Worm (Caenorhabditis elegans) whole organism, L4 larva: ENCODE data around the gene ZC412.3.

Experiments used
- F10B5.3 ChIP-seq: sonication (generic microtip); optimal IDR thresholded peaks from 2 replicates; lab custom pipeline; 2016; ENCODE audit warnings: mild to moderate bottlenecking, missing genetic modification characterization, missing compliant biosample characterization
- F37D6.2 ChIP-seq: sonication (generic microtip); optimal IDR thresholded peaks from 2 replicates; lab custom pipeline; 2016; ENCODE audit warnings: mild to moderate bottlenecking, missing genetic modification characterization, missing compliant biosample characterization
- F44E2.7 ChIP-seq: fragments of 200-800 bp; sonication (Bioruptor generic); IDR thresholded peaks from 2 replicates; pipeline ENCODE4 v2.1.2; 2022; ENCODE audit warnings: missing genetic modification characterization, missing compliant biosample characterization
- R02D3.7 ChIP-seq: fragments of 150-350 bp; sonication (generic microtip); optimal IDR thresholded peaks from 3 replicates; lab custom pipeline; 2014; ENCODE audit warnings: missing biosample characterization, missing genetic modification characterization
- Y48G9A.11 ChIP-seq: fragments of 200-800 bp; sonication (Bioruptor generic); IDR thresholded peaks from 2 replicates; pipeline ENCODE4 v1.3.6; 2022; ENCODE audit warnings: missing genetic modification reagents, missing genetic modification characterization, missing compliant biosample characterization
- Y75B8A.6 ChIP-seq: fragments of 200-800 bp; sonication (Bioruptor generic); IDR thresholded peaks from 2 replicates; pipeline ENCODE4 v1.3.6; 2022; ENCODE audit warnings: missing genetic modification reagents, missing genetic modification characterization, missing compliant biosample characterization
- ZK337.2 ChIP-seq: fragments of 200-800 bp; sonication (Bioruptor generic); IDR thresholded peaks from 2 replicates; pipeline ENCODE4 v1.3.6; 2022; ENCODE audit warnings: missing genetic modification reagents, missing genetic modification characterization, missing compliant biosample characterization
- ZK546.5 ChIP-seq, 2 experiments: sonication (generic microtip); optimal IDR thresholded peaks; 2 replicates each; lab custom pipeline; 2017; ENCODE audit warnings: missing biosample characterization in 2 of 2, missing genetic modification characterization in 2 of 2
- aly-2 ChIP-seq: sonication (generic microtip); optimal IDR thresholded peaks from 2 replicates; lab custom pipeline; 2018; ENCODE audit warnings: missing biosample characterization, missing genetic modification characterization
- ama-1 ChIP-seq: fragments of 150-350 bp; optimal IDR thresholded peaks from 2 replicates; lab custom pipeline; 2014; ENCODE audit warnings: inconsistent platforms, mixed read lengths
- ceh-28 ChIP-seq: fragments of 150-350 bp; optimal IDR thresholded peaks from 2 replicates; lab custom pipeline; 2014; ENCODE audit warnings: missing biosample characterization, missing genetic modification reagents, missing genetic modification characterization
- ceh-62 ChIP-seq: sonication (generic microtip); optimal IDR thresholded peaks from 2 replicates; lab custom pipeline; 2017; ENCODE audit warnings: missing biosample characterization, missing genetic modification characterization
- ceh-82 ChIP-seq: sonication (generic microtip); optimal IDR thresholded peaks from 2 replicates; lab custom pipeline; 2017; ENCODE audit warnings: missing biosample characterization, missing genetic modification characterization
- ces-1 ChIP-seq: fragments of 150-350 bp; sonication (generic microtip); optimal IDR thresholded peaks from 4 replicates; lab custom pipeline; 2014; ENCODE audit warnings: missing biosample characterization, missing genetic modification reagents, missing genetic modification characterization
- cey-2 ChIP-seq: sonication (generic microtip); optimal IDR thresholded peaks from 3 replicates; lab custom pipeline; 2017; ENCODE audit warnings: missing genetic modification characterization, mild to moderate bottlenecking, missing compliant biosample characterization, antibody characterized with exemption, borderline replicate concordance; ENCODE audit not compliant: insufficient read depth
- dmd-6 ChIP-seq: fragments of 200-800 bp; sonication (Bioruptor generic); IDR thresholded peaks from 2 replicates; pipeline ENCODE4 v1.3.6; 2022; ENCODE audit warnings: missing genetic modification reagents, missing genetic modification characterization, missing compliant biosample characterization
- dmd-8 ChIP-seq: fragments of 200-800 bp; sonication (Bioruptor generic); IDR thresholded peaks from 2 replicates; pipeline ENCODE4 v1.3.6; 2022; ENCODE audit warnings: missing genetic modification characterization, missing compliant biosample characterization
- duxl-1 ChIP-seq: sonication (generic microtip); optimal IDR thresholded peaks from 2 replicates; lab custom pipeline; 2016; ENCODE audit warnings: mild to moderate bottlenecking, missing genetic modification characterization, moderate library complexity, missing compliant biosample characterization; ENCODE audit not compliant: poor library complexity
- fos-1 ChIP-seq: fragments of 150-350 bp; optimal IDR thresholded peaks from 2 replicates; lab custom pipeline; 2014; ENCODE audit warnings: missing biosample characterization, missing genetic modification characterization
- hlh-11 ChIP-seq: fragments of 200-800 bp; sonication (Bioruptor generic); optimal IDR thresholded peaks from 2 replicates; lab custom pipeline; 2018; ENCODE audit warnings: mild to moderate bottlenecking, missing genetic modification characterization, missing compliant biosample characterization
- lin-13 ChIP-seq: fragments of 150-350 bp; optimal IDR thresholded peaks from 2 replicates; lab custom pipeline; 2014; ENCODE audit warnings: missing biosample characterization, missing genetic modification reagents, missing genetic modification characterization
- lin-15B ChIP-seq: fragments of 150-350 bp; sonication (generic microtip); optimal IDR thresholded peaks from 3 replicates; lab custom pipeline; 2014; ENCODE audit warnings: missing biosample characterization, missing genetic modification characterization
- lin-29 ChIP-seq: fragments of 200-800 bp; sonication (Bioruptor generic); IDR thresholded peaks from 2 replicates; pipeline ENCODE4 v1.3.6; 2022; ENCODE audit warnings: missing genetic modification reagents, missing genetic modification characterization, missing compliant biosample characterization
- lin-38 ChIP-seq: fragments of 200-800 bp; sonication (Bioruptor generic); IDR thresholded peaks from 2 replicates; pipeline ENCODE4 v1.3.6; 2022; ENCODE audit warnings: missing genetic modification reagents, missing genetic modification characterization, missing compliant biosample characterization
- lin-39 ChIP-seq: fragments of 150-350 bp; optimal IDR thresholded peaks from 2 replicates; lab custom pipeline; 2014; ENCODE audit warnings: missing biosample characterization, missing genetic modification reagents, missing genetic modification characterization
- lir-3 ChIP-seq: sonication (generic microtip); optimal IDR thresholded peaks from 2 replicates; lab custom pipeline; 2016; ENCODE audit warnings: mild to moderate bottlenecking, missing genetic modification characterization, missing compliant biosample characterization
- madf-5 ChIP-seq, 2 experiments: fragments of 200-800 bp; sonication (Bioruptor generic); IDR thresholded peaks; 2 replicates each; pipeline ENCODE4 v1.3.6; 2022; ENCODE audit warnings: missing compliant biosample characterization in 2 of 2, missing genetic modification characterization in 2 of 2
- mdt-29 ChIP-seq: fragments of 200-800 bp; sonication (Bioruptor generic); IDR thresholded peaks from 2 replicates; pipeline ENCODE4 v1.3.6; 2022; ENCODE audit warnings: missing genetic modification reagents, missing genetic modification characterization, missing compliant biosample characterization
- mep-1 ChIP-seq: fragments of 150-350 bp; sonication (generic microtip); optimal IDR thresholded peaks from 3 replicates; lab custom pipeline; 2014; ENCODE audit warnings: missing biosample characterization, missing genetic modification characterization
- mxl-2 ChIP-seq: fragments of 200-800 bp; sonication (Bioruptor generic); conservative IDR thresholded peaks from 2 replicates; pipeline ENCODE4 v1.3.6; 2022; ENCODE audit warnings: missing genetic modification reagents, missing genetic modification characterization, missing compliant biosample characterization
- nhr-11 ChIP-seq: fragments of 150-350 bp; optimal IDR thresholded peaks from 2 replicates; lab custom pipeline; 2014; ENCODE audit warnings: missing biosample characterization, missing genetic modification characterization
- nhr-25 ChIP-seq: sonication (generic microtip); optimal IDR thresholded peaks from 2 replicates; lab custom pipeline; 2017; ENCODE audit warnings: missing genetic modification characterization, mild to moderate bottlenecking, missing compliant biosample characterization, antibody characterized with exemption, moderate library complexity, borderline replicate concordance; ENCODE audit not compliant: insufficient read depth
- nhr-28 ChIP-seq: fragments of 150-350 bp; optimal IDR thresholded peaks from 2 replicates; lab custom pipeline; 2014; ENCODE audit warnings: missing biosample characterization, missing genetic modification characterization
- nhr-41 ChIP-seq: fragments of 200-800 bp; sonication (Bioruptor generic); IDR thresholded peaks from 2 replicates; pipeline ENCODE4 v1.3.6; 2022; ENCODE audit warnings: missing genetic modification reagents, missing genetic modification characterization, missing compliant biosample characterization
- nhr-42 ChIP-seq: fragments of 200-800 bp; sonication (Bioruptor generic); IDR thresholded peaks from 2 replicates; pipeline ENCODE4 v1.3.6; 2022; ENCODE audit warnings: missing genetic modification characterization, missing compliant biosample characterization
- nhr-6 ChIP-seq: fragments of 150-350 bp; optimal IDR thresholded peaks from 2 replicates; lab custom pipeline; 2014; ENCODE audit warnings: missing biosample characterization, missing genetic modification characterization
- nhr-76 ChIP-seq: fragments of 150-350 bp; optimal IDR thresholded peaks from 2 replicates; lab custom pipeline; 2014; ENCODE audit warnings: missing biosample characterization, missing genetic modification characterization
- pha-4 ChIP-seq, 2 experiments: fragments of 150-350 bp in 1 of 2; fragments of 200-800 bp in 1 of 2; sonication (Bioruptor generic) in 1 of 2; IDR thresholded peaks in 1 of 2; optimal IDR thresholded peaks in 1 of 2; 2 replicates each; pipeline versions ENCODE4 v1.3.6 to Lab custom; 2014 to 2022; ENCODE audit warnings: missing genetic modification characterization in 2 of 2, missing genetic modification reagents in 2 of 2, missing biosample characterization in 1 of 2, missing compliant biosample characterization in 1 of 2
- php-3 ChIP-seq: fragments of 200-800 bp; sonication (Bioruptor generic); IDR thresholded peaks from 2 replicates; pipeline ENCODE4 v1.3.6; 2022; ENCODE audit warnings: missing genetic modification reagents, missing genetic modification characterization, missing compliant biosample characterization
- rbr-2 ChIP-seq: sonication (generic microtip); optimal IDR thresholded peaks from 2 replicates; lab custom pipeline; 2016; ENCODE audit warnings: missing genotype, missing genetic modification characterization, missing compliant biosample characterization
- set-16 ChIP-seq: fragments of 200-800 bp; sonication (Bioruptor generic); IDR thresholded peaks from 2 replicates; pipeline ENCODE4 v1.3.6; 2022; ENCODE audit warnings: missing genetic modification reagents, missing genetic modification characterization, missing compliant biosample characterization
- snpc-4 ChIP-seq: fragments of 150-350 bp; optimal IDR thresholded peaks from 2 replicates; lab custom pipeline; 2014; ENCODE audit warnings: missing biosample characterization, missing genetic modification characterization
- tra-1 ChIP-seq: fragments of 200-800 bp; sonication (Bioruptor generic); IDR thresholded peaks from 2 replicates; pipeline ENCODE4 v1.3.6; 2022; ENCODE audit warnings: missing genetic modification reagents, missing genetic modification characterization, missing compliant biosample characterization
- unc-39 ChIP-seq: sonication (generic microtip); optimal IDR thresholded peaks from 2 replicates; lab custom pipeline; 2017; ENCODE audit warnings: missing biosample characterization, missing genetic modification characterization
- unc-62 ChIP-seq, 3 experiments: fragments of 150-350 bp in 1 of 3; sonication (generic microtip); optimal IDR thresholded peaks in 2 of 3; peaks in 1 of 3; 1 replicate in 1 of 3; 2 replicates in 2 of 3; lab custom pipeline; 2014 to 2017; ENCODE audit warnings: missing biosample characterization in 3 of 3, missing genetic modification characterization in 3 of 3, missing genetic modification reagents in 3 of 3, missing genotype in 1 of 3
- zag-1 ChIP-seq: fragments of 150-350 bp; optimal IDR thresholded peaks from 2 replicates; lab custom pipeline; 2014; ENCODE audit warnings: missing biosample characterization, missing genetic modification characterization
- zfp-3 ChIP-seq: fragments of 200-800 bp; sonication (Bioruptor generic); conservative IDR thresholded peaks from 2 replicates; pipeline ENCODE4 v1.3.6; 2022; ENCODE audit warnings: missing genetic modification reagents, missing genetic modification characterization, missing compliant biosample characterization
- zip-11 ChIP-seq: fragments of 200-800 bp; sonication (Bioruptor generic); IDR thresholded peaks from 2 replicates; pipeline ENCODE4 v1.3.6; 2022; ENCODE audit warnings: missing genetic modification characterization, missing compliant biosample characterization
- ztf-7 ChIP-seq: fragments of 150-350 bp; optimal IDR thresholded peaks from 2 replicates; lab custom pipeline; 2014; ENCODE audit warnings: missing biosample characterization, missing genetic modification characterization

ZC412.3 gene

DNA sequence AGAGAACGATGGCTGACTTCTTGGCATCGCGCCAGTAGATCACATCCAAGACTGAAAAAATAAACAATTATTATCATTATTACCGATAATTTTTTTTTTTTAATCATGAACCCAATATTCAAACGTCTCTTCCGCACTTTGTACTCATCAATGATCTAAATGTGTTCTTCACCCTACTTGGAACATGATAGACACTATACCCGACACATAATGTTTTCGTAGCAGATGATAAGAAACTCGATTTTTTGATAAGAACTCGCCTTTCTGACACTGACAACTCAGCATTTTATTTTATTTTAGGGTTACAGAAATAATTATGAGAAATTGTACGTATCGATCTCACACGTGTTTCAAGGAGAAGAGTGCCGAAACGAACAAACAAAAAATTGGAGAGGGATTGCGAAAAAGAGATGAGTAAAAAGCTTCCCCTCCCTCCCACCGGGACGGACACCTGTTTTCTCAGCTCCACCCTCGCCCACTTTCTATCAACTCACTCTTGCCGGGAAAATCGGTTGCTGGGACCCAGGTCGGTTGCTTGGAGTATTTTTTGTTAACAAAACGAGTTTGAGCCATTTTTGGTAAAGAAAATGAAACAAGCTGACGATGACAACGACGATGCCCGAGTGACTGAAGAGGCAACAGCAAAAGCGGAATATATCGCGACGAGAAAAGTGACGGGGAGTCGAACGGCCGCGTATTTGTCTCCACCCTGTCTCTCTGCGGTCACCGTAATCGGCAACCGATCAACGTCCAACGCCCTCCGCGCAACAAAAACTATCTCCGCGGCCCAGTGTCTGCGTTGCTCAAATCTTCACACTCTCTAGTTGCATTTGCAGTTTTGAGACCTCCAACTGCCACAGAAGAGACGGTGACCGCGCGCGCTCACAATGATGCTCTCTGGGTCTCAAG is 40.8 kb downstream of the ZC412.3 start (continued):
- TF ChIP-seq fos-1 (tag; lab: Kevin White, UChicago) (no peak), nhr-42 (no peak), unc-39 (no peak), pha-4 (GFP tag; IDR thresholded peaks at IDR 0.05; lab: Robert Waterston, UW) (no peak), pha-4 (tag; optimal IDR thresholded peaks at IDR 0.05; lab: Kevin White, UChicago) (no peak), nhr-6 (peak; percentile 51), php-3 (GFP tag; lab: Robert Waterston, UW) (0 out of 2 replicates have a peak, but pooled peaks have one; percentile 33), tra-1 (GFP tag; lab: Robert Waterston, UW) (0 out of 2 replicates have a peak, but pooled peaks have one; percentile 38), nhr-11 (no peak), zip-11 (GFP tag; lab: Robert Waterston, UW) (no peak), ceh-82 (tag; lab: Kevin White, UChicago) (no peak), nhr-25 (tag; lab: Kevin White, UChicago) (peak; percentile 9), nhr-28 (tag; lab: Kevin White, UChicago) (peak; percentile 96), lin-39 (no peak), hlh-11 (peak; percentile 72), zfp-3 (GFP tag; lab: Robert Waterston, UW) (0 out of 2 replicates have a peak, but pooled peaks have one; percentile 35), lin-29 (GFP tag; lab: Robert Waterston, UW) (no peak), mxl-2 (GFP tag; lab: Robert Waterston, UW) (no peak), ZK337.2 (GFP tag; lab: Robert Waterston, UW) (no peak), aly-2 (tag; lab: Kevin White, UChicago) (no peak), ceh-28 (no peak), rbr-2 (peak; percentile 12), unc-62 (GFP tag; optimal IDR thresholded peaks at IDR 0.05 in 1 of 2; lab: Kevin White, UChicago) (peak in 1 of 2 experiments; percentile 58), unc-62 (tag; optimal IDR thresholded peaks at IDR 0.05; lab: Kevin White, UChicago) (no peak), nhr-41 (GFP tag; lab: Robert Waterston, UW) (no peak), set-16 (GFP tag; lab: Robert Waterston, UW) (peak; percentile 52), mep-1 (tag; lab: Kevin White, UChicago) (peak; percentile 36), F37D6.2 (tag; lab: Kevin White, UChicago) (no peak), lin-38 (GFP tag; lab: Robert Waterston, UW) (0 out of 2 replicates have a peak, but pooled peaks have one; percentile 6), madf-5 (GFP tag; IDR thresholded peaks at IDR 0.05; lab: Robert Waterston, UW) (no peak), ceh-62 (tag; lab: Kevin White, UChicago) (no peak), lin-13 (GFP tag; lab: Kevin White, UChicago) (no peak), cey-2 (no peak), dmd-6 (peak; percentile 69), dmd-8 (GFP tag; lab: Robert Waterston, UW) (no peak), lir-3 (no peak), ama-1 (lab: Kevin White, UChicago) (no peak), ces-1 (GFP tag; lab: Kevin White, UChicago) (no peak), duxl-1 (no peak), F10B5.3 (tag; lab: Kevin White, UChicago) (no peak), ztf-7 (no peak), zag-1 (no peak), mdt-29 (GFP tag; lab: Robert Waterston, UW) (0 out of 2 replicates have a peak, but pooled peaks have one; percentile 34), nhr-76 (tag; lab: Kevin White, UChicago) (no peak), F44E2.7 (GFP tag; lab: Robert Waterston, UW) (no peak), R02D3.7 (tag; lab: Kevin White, UChicago) (no peak), lin-15B (tag; lab: Kevin White, UChicago) (no peak), ZK546.5 (tag; optimal IDR thresholded peaks at IDR 0.05; lab: Kevin White, UChicago) (no peak), Y75B8A.6 (no peak), snpc-4 (tag; lab: Kevin White, UChicago) (no peak), Y48G9A.11 (GFP tag; lab: Robert Waterston, UW) (no peak)
